Worm (Caenorhabditis elegans) whole organism, L4 larva: Measurements from ENCODE around the gene F59B2.14.

ENCODE experiments used
- F37D6.2 ChIP-seq: sonication (generic microtip); optimal IDR thresholded peaks from 2 replicates; lab custom pipeline; 2016; ENCODE audit warnings: mild to moderate bottlenecking, missing genetic modification characterization, missing compliant biosample characterization
- F49E8.2 ChIP-seq: sonication (generic microtip); optimal IDR thresholded peaks from 2 replicates; lab custom pipeline; 2016; ENCODE audit warnings: missing compliant biosample characterization, mild to moderate bottlenecking, missing genetic modification characterization, borderline replicate concordance
- R02D3.7 ChIP-seq: fragments of 150-350 bp; sonication (generic microtip); optimal IDR thresholded peaks from 3 replicates; lab custom pipeline; 2014; ENCODE audit warnings: missing biosample characterization, missing genetic modification characterization
- T20F7.1 ChIP-seq: fragments of 200-800 bp; sonication (Bioruptor generic); optimal IDR thresholded peaks from 2 replicates; lab custom pipeline; 2018; ENCODE audit warnings: mild to moderate bottlenecking, missing genetic modification characterization, missing compliant biosample characterization
- T26A8.4 ChIP-seq: fragments of 200-800 bp; sonication (Bioruptor generic); IDR thresholded peaks from 2 replicates; pipeline ENCODE4 v1.3.6; 2022; ENCODE audit warnings: missing genetic modification characterization, missing compliant biosample characterization
- Y105C5A.15 ChIP-seq: fragments of 200-800 bp; sonication (Bioruptor generic); IDR thresholded peaks from 2 replicates; pipeline ENCODE4 v1.3.6; 2022; ENCODE audit warnings: missing genetic modification characterization, missing compliant biosample characterization
- Y75B8A.6 ChIP-seq: fragments of 200-800 bp; sonication (Bioruptor generic); IDR thresholded peaks from 2 replicates; pipeline ENCODE4 v1.3.6; 2022; ENCODE audit warnings: missing genetic modification reagents, missing genetic modification characterization, missing compliant biosample characterization
- ZK546.5 ChIP-seq, 2 experiments: sonication (generic microtip); optimal IDR thresholded peaks; 2 replicates each; lab custom pipeline; 2017; ENCODE audit warnings: missing biosample characterization in 2 of 2, missing genetic modification characterization in 2 of 2
- aha-1 ChIP-seq: fragments of 150-350 bp; peaks from one replicate; lab custom pipeline; 2014; ENCODE audit warnings: missing biosample characterization, missing genetic modification characterization
- aly-2 ChIP-seq: sonication (generic microtip); optimal IDR thresholded peaks from 2 replicates; lab custom pipeline; 2018; ENCODE audit warnings: missing biosample characterization, missing genetic modification characterization
- ceh-28 ChIP-seq: fragments of 150-350 bp; optimal IDR thresholded peaks from 2 replicates; lab custom pipeline; 2014; ENCODE audit warnings: missing biosample characterization, missing genetic modification reagents, missing genetic modification characterization
- ceh-82 ChIP-seq: sonication (generic microtip); optimal IDR thresholded peaks from 2 replicates; lab custom pipeline; 2017; ENCODE audit warnings: missing biosample characterization, missing genetic modification characterization
- cey-2 ChIP-seq: sonication (generic microtip); optimal IDR thresholded peaks from 3 replicates; lab custom pipeline; 2017; ENCODE audit warnings: missing genetic modification characterization, mild to moderate bottlenecking, missing compliant biosample characterization, antibody characterized with exemption, borderline replicate concordance; ENCODE audit not compliant: insufficient read depth
- ctbp-1 ChIP-seq: fragments of 200-800 bp; sonication (Bioruptor generic); IDR thresholded peaks from 2 replicates; pipeline ENCODE4 v1.3.6; 2022; ENCODE audit warnings: missing genetic modification reagents, missing genetic modification characterization, missing compliant biosample characterization
- daf-19 ChIP-seq: fragments of 200-800 bp; sonication (Bioruptor generic); conservative IDR thresholded peaks from 2 replicates; pipeline ENCODE4 v1.3.6; 2022; ENCODE audit warnings: missing genetic modification characterization, missing compliant biosample characterization
- daf-8 ChIP-seq: fragments of 200-800 bp; sonication (Bioruptor generic); IDR thresholded peaks from 2 replicates; pipeline ENCODE4 v1.3.6; 2022; ENCODE audit warnings: missing genetic modification characterization, missing compliant biosample characterization
- dmd-6 ChIP-seq: fragments of 200-800 bp; sonication (Bioruptor generic); IDR thresholded peaks from 2 replicates; pipeline ENCODE4 v1.3.6; 2022; ENCODE audit warnings: missing genetic modification reagents, missing genetic modification characterization, missing compliant biosample characterization
- dmd-8 ChIP-seq: fragments of 200-800 bp; sonication (Bioruptor generic); IDR thresholded peaks from 2 replicates; pipeline ENCODE4 v1.3.6; 2022; ENCODE audit warnings: missing genetic modification characterization, missing compliant biosample characterization
- dmd-9 ChIP-seq: fragments of 200-800 bp; sonication (Bioruptor generic); IDR thresholded peaks from 2 replicates; pipeline ENCODE4 v1.3.6; 2022; ENCODE audit warnings: missing genetic modification reagents, missing genetic modification characterization, missing compliant biosample characterization
- dve-1 ChIP-seq: sonication (generic microtip); optimal IDR thresholded peaks from 2 replicates; lab custom pipeline; 2017; ENCODE audit warnings: antibody characterized with exemption, mild to moderate bottlenecking, missing genetic modification characterization, missing compliant biosample characterization; ENCODE audit not compliant: insufficient read depth
- gei-8 ChIP-seq: fragments of 200-800 bp; sonication (Bioruptor generic); optimal IDR thresholded peaks from 2 replicates; lab custom pipeline; 2018; ENCODE audit warnings: mild to moderate bottlenecking, missing genetic modification characterization, missing compliant biosample characterization
- hif-1 ChIP-seq, 2 experiments: sonication (generic microtip); optimal IDR thresholded peaks; 2 replicates each; lab custom pipeline; 2016 to 2017; ENCODE audit warnings: missing compliant biosample characterization in 2 of 2, missing genetic modification characterization in 2 of 2, missing genetic modification reagents in 2 of 2, missing genotype in 2 of 2, mild to moderate bottlenecking in 1 of 2
- hlh-30 ChIP-seq: sonication (generic microtip); optimal IDR thresholded peaks from 2 replicates; lab custom pipeline; 2017; ENCODE audit warnings: antibody characterized with exemption, mild to moderate bottlenecking, missing genetic modification characterization, missing compliant biosample characterization; ENCODE audit not compliant: insufficient read depth
- hmg-1.1 ChIP-seq: fragments of 200-800 bp; sonication (Bioruptor generic); IDR thresholded peaks from 2 replicates; pipeline ENCODE4 v1.3.6; 2022; ENCODE audit warnings: missing genetic modification reagents, missing genetic modification characterization, missing compliant biosample characterization
- lin-1 ChIP-seq: fragments of 200-800 bp; sonication (Bioruptor generic); IDR thresholded peaks from 2 replicates; pipeline ENCODE4 v1.3.6; 2022; ENCODE audit warnings: missing genetic modification reagents, missing genetic modification characterization, missing compliant biosample characterization
- lin-13 ChIP-seq: fragments of 150-350 bp; optimal IDR thresholded peaks from 2 replicates; lab custom pipeline; 2014; ENCODE audit warnings: missing biosample characterization, missing genetic modification reagents, missing genetic modification characterization
- lin-15B ChIP-seq: fragments of 150-350 bp; sonication (generic microtip); optimal IDR thresholded peaks from 3 replicates; lab custom pipeline; 2014; ENCODE audit warnings: missing biosample characterization, missing genetic modification characterization
- lin-29 ChIP-seq: fragments of 200-800 bp; sonication (Bioruptor generic); IDR thresholded peaks from 2 replicates; pipeline ENCODE4 v1.3.6; 2022; ENCODE audit warnings: missing genetic modification reagents, missing genetic modification characterization, missing compliant biosample characterization
- lin-38 ChIP-seq: fragments of 200-800 bp; sonication (Bioruptor generic); IDR thresholded peaks from 2 replicates; pipeline ENCODE4 v1.3.6; 2022; ENCODE audit warnings: missing genetic modification reagents, missing genetic modification characterization, missing compliant biosample characterization
- lsy-2 ChIP-seq, 2 experiments: fragments of 150-350 bp in 1 of 2; sonication (generic microtip) in 1 of 2; optimal IDR thresholded peaks; 2 replicates each; lab custom pipeline; 2014 to 2017; ENCODE audit warnings: missing biosample characterization in 2 of 2, missing genetic modification characterization in 2 of 2
- mdt-29 ChIP-seq: fragments of 200-800 bp; sonication (Bioruptor generic); IDR thresholded peaks from 2 replicates; pipeline ENCODE4 v1.3.6; 2022; ENCODE audit warnings: missing genetic modification reagents, missing genetic modification characterization, missing compliant biosample characterization
- nhr-10 ChIP-seq: fragments of 150-350 bp; optimal IDR thresholded peaks from 2 replicates; lab custom pipeline; 2014; ENCODE audit warnings: missing biosample characterization, missing genetic modification characterization
- nhr-11 ChIP-seq: fragments of 150-350 bp; optimal IDR thresholded peaks from 2 replicates; lab custom pipeline; 2014; ENCODE audit warnings: missing biosample characterization, missing genetic modification characterization
- nhr-111 ChIP-seq: fragments of 200-800 bp; sonication (Bioruptor generic); optimal IDR thresholded peaks from 2 replicates; lab custom pipeline; 2018; ENCODE audit warnings: mild to moderate bottlenecking, missing genetic modification characterization, missing compliant biosample characterization
- nhr-237 ChIP-seq: sonication (generic microtip); optimal IDR thresholded peaks from 2 replicates; lab custom pipeline; 2017; ENCODE audit warnings: missing biosample characterization, missing genetic modification characterization
- nhr-25 ChIP-seq: sonication (generic microtip); optimal IDR thresholded peaks from 2 replicates; lab custom pipeline; 2017; ENCODE audit warnings: missing genetic modification characterization, mild to moderate bottlenecking, missing compliant biosample characterization, antibody characterized with exemption, moderate library complexity, borderline replicate concordance; ENCODE audit not compliant: insufficient read depth
- nhr-41 ChIP-seq: fragments of 200-800 bp; sonication (Bioruptor generic); IDR thresholded peaks from 2 replicates; pipeline ENCODE4 v1.3.6; 2022; ENCODE audit warnings: missing genetic modification reagents, missing genetic modification characterization, missing compliant biosample characterization
- nhr-48 ChIP-seq: sonication (generic microtip); optimal IDR thresholded peaks from 2 replicates; lab custom pipeline; 2016; ENCODE audit warnings: mild to moderate bottlenecking, missing genetic modification characterization, missing compliant biosample characterization
- nhr-77 ChIP-seq: fragments of 150-350 bp; optimal IDR thresholded peaks from 2 replicates; lab custom pipeline; 2014; ENCODE audit warnings: missing biosample characterization, missing genetic modification characterization
- pha-4 ChIP-seq, 2 experiments: fragments of 150-350 bp in 1 of 2; fragments of 200-800 bp in 1 of 2; sonication (Bioruptor generic) in 1 of 2; IDR thresholded peaks in 1 of 2; optimal IDR thresholded peaks in 1 of 2; 2 replicates each; pipeline versions ENCODE4 v1.3.6 to Lab custom; 2014 to 2022; ENCODE audit warnings: missing genetic modification characterization in 2 of 2, missing genetic modification reagents in 2 of 2, missing biosample characterization in 1 of 2, missing compliant biosample characterization in 1 of 2
- pqm-1 ChIP-seq: sonication (generic microtip); optimal IDR thresholded peaks from 2 replicates; lab custom pipeline; 2017; ENCODE audit warnings: missing biosample characterization, missing genetic modification characterization
- set-16 ChIP-seq: fragments of 200-800 bp; sonication (Bioruptor generic); IDR thresholded peaks from 2 replicates; pipeline ENCODE4 v1.3.6; 2022; ENCODE audit warnings: missing genetic modification reagents, missing genetic modification characterization, missing compliant biosample characterization
- skn-1 ChIP-seq: fragments of 150-350 bp; optimal IDR thresholded peaks from 2 replicates; lab custom pipeline; 2014; ENCODE audit warnings: missing biosample characterization, missing genetic modification characterization
- snpc-4 ChIP-seq: fragments of 150-350 bp; optimal IDR thresholded peaks from 2 replicates; lab custom pipeline; 2014; ENCODE audit warnings: missing biosample characterization, missing genetic modification characterization
- spr-3 ChIP-seq: fragments of 200-800 bp; sonication (Bioruptor generic); optimal IDR thresholded peaks from 2 replicates; lab custom pipeline; 2018; ENCODE audit warnings: mild to moderate bottlenecking, missing genetic modification characterization, missing compliant biosample characterization
- tag-97 ChIP-seq: fragments of 200-800 bp; sonication (Bioruptor generic); IDR thresholded peaks from 2 replicates; pipeline ENCODE4 v1.3.6; 2022; ENCODE audit warnings: missing genetic modification characterization, missing compliant biosample characterization
- tra-1 ChIP-seq: fragments of 200-800 bp; sonication (Bioruptor generic); IDR thresholded peaks from 2 replicates; pipeline ENCODE4 v1.3.6; 2022; ENCODE audit warnings: missing genetic modification reagents, missing genetic modification characterization, missing compliant biosample characterization
- unc-62 ChIP-seq, 3 experiments: fragments of 150-350 bp in 1 of 3; sonication (generic microtip); optimal IDR thresholded peaks in 2 of 3; peaks in 1 of 3; 1 replicate in 1 of 3; 2 replicates in 2 of 3; lab custom pipeline; 2014 to 2017; ENCODE audit warnings: missing biosample characterization in 3 of 3, missing genetic modification characterization in 3 of 3, missing genetic modification reagents in 3 of 3, missing genotype in 1 of 3
- zfp-2 ChIP-seq: sonication (generic microtip); optimal IDR thresholded peaks from 2 replicates; lab custom pipeline; 2016; ENCODE audit warnings: mild to moderate bottlenecking, missing genetic modification characterization, missing compliant biosample characterization
- zip-11 ChIP-seq: fragments of 200-800 bp; sonication (Bioruptor generic); IDR thresholded peaks from 2 replicates; pipeline ENCODE4 v1.3.6; 2022; ENCODE audit warnings: missing genetic modification characterization, missing compliant biosample characterization

The F59B2.14 gene

ce11 chrIII:8983811-8984210, 38.6 kb downstream of the F59B2.14 start:
- no peak for TF ChIP-seq zfp-2 (tag; lab: Kevin White, UChicago)
- no peak for TF ChIP-seq gei-8 (GFP tag; lab: Kevin White, UChicago)
- TF ChIP-seq Y75B8A.6 (GFP tag; lab: Robert Waterston, UW) = 0 out of 2 replicates have a peak, but pooled peaks have one; percentile 52
- no peak for TF ChIP-seq snpc-4 (tag; lab: Kevin White, UChicago)
- no peak for TF ChIP-seq lin-13 (GFP tag; lab: Kevin White, UChicago)
- no peak for TF ChIP-seq lin-15B (tag; lab: Kevin White, UChicago)
- TF ChIP-seq hmg-1.1 (GFP tag; lab: Robert Waterston, UW) = no peak
- TF ChIP-seq nhr-41 (GFP tag; lab: Robert Waterston, UW) = no peak
- TF ChIP-seq F49E8.2 (tag; lab: Kevin White, UChicago) = no peak
- peak; percentile 6 for TF ChIP-seq nhr-10 (tag; lab: Kevin White, UChicago)
- TF ChIP-seq lin-29 = no peak
- TF ChIP-seq nhr-48 = peak; percentile 27
- no peak for TF ChIP-seq lin-38 (GFP tag; lab: Robert Waterston, UW)
- TF ChIP-seq nhr-111 (GFP tag; lab: Kevin White, UChicago) = no peak
- TF ChIP-seq ZK546.5 (tag; optimal IDR thresholded peaks at IDR 0.05; lab: Kevin White, UChicago) = no peak
- no peak for TF ChIP-seq aha-1
- no peak for TF ChIP-seq lsy-2 (tag; optimal IDR thresholded peaks at IDR 0.05; lab: Kevin White, UChicago)
- no peak for TF ChIP-seq pqm-1
- no peak for TF ChIP-seq T20F7.1 (GFP tag; lab: Kevin White, UChicago)
- no peak for TF ChIP-seq F37D6.2
- 0 out of 2 replicates have a peak, but pooled peaks have one; percentile 25 for TF ChIP-seq dmd-8 (GFP tag; lab: Robert Waterston, UW)
- no peak for TF ChIP-seq unc-62 (GFP tag; optimal IDR thresholded peaks at IDR 0.05 in 1 of 2; lab: Kevin White, UChicago)
- no peak for TF ChIP-seq unc-62 (tag; optimal IDR thresholded peaks at IDR 0.05; lab: Kevin White, UChicago)
- TF ChIP-seq daf-19 (GFP tag; lab: Robert Waterston, UW) = no peak
- TF ChIP-seq Y105C5A.15 (GFP tag; lab: Robert Waterston, UW) = no peak
- no peak for TF ChIP-seq tag-97 (GFP tag; lab: Robert Waterston, UW)
- peak; percentile 62 for TF ChIP-seq dve-1
- TF ChIP-seq ceh-82 (tag; lab: Kevin White, UChicago) = no peak
- TF ChIP-seq T26A8.4 = no peak
- TF ChIP-seq hlh-30 (tag; lab: Kevin White, UChicago) = peak; percentile 92
- no peak for TF ChIP-seq nhr-25 (tag; lab: Kevin White, UChicago)
- TF ChIP-seq pha-4 (GFP tag; IDR thresholded peaks at IDR 0.05; lab: Robert Waterston, UW) = no peak
- TF ChIP-seq pha-4 (tag; optimal IDR thresholded peaks at IDR 0.05; lab: Kevin White, UChicago) = no peak
- TF ChIP-seq mdt-29 (GFP tag; lab: Robert Waterston, UW) = no peak
- no peak for TF ChIP-seq spr-3
- TF ChIP-seq dmd-9 (GFP tag; lab: Robert Waterston, UW) = no peak
- TF ChIP-seq zip-11 = no peak
- no peak for TF ChIP-seq skn-1 (tag; lab: Kevin White, UChicago)
- TF ChIP-seq set-16 (GFP tag; lab: Robert Waterston, UW) = no peak
- no peak for TF ChIP-seq nhr-11
- TF ChIP-seq hif-1 (tag; optimal IDR thresholded peaks at IDR 0.05; lab: Kevin White, UChicago) = no peak
- TF ChIP-seq daf-8 (GFP tag; lab: Robert Waterston, UW) = no peak
- TF ChIP-seq lin-1 (GFP tag; lab: Robert Waterston, UW) = no peak
- TF ChIP-seq R02D3.7 (tag; lab: Kevin White, UChicago) = no peak
- TF ChIP-seq ceh-28 (tag; lab: Kevin White, UChicago) = no peak
- no peak for TF ChIP-seq nhr-237 (tag; lab: Kevin White, UChicago)
- TF ChIP-seq ctbp-1 (GFP tag; lab: Robert Waterston, UW) = no peak
- TF ChIP-seq aly-2 (tag; lab: Kevin White, UChicago) = no peak
- TF ChIP-seq nhr-77 (tag; lab: Kevin White, UChicago) = peak; percentile 33
- TF ChIP-seq tra-1 (GFP tag; lab: Robert Waterston, UW) = 0 out of 2 replicates have a peak, but pooled peaks have one; percentile 39
- TF ChIP-seq dmd-6 (GFP tag; lab: Robert Waterston, UW) = peak; percentile 36
- TF ChIP-seq cey-2 (tag; lab: Kevin White, UChicago) = no peak
